Comparison of ENCODE assay signal across 2 fruit fly cellular contexts in genomic region chrX:17602466-17602865, dm6.
A peak's percentile ranks its signal among the peaks of the same experiment; 100 is the strongest.
TF ChIP-seq lines count a peak whose summit lies in the region.

No protein-coding gene starts in this region.

- TF ChIP-seq CTCF in whole organism, embryonic (GFP tag; optimal IDR thresholded peaks at IDR 0.05; lab: Kevin White, UChicago), result no peak

TF ChIP-seq in whole organism, embryonic, 481 proteins besides CTCF, POLR2A, EP300 and RAD21:
- peak; percentile 22 for TF ChIP-seq Med (GFP tag; lab: Kevin White, UChicago)
- no peak for TF ChIP-seq ase (GFP tag; IDR thresholded peaks at IDR 0.05; lab: Robert Waterston, UW)
- peak; percentile 37 for TF ChIP-seq Ets65A (GFP tag; lab: Kevin White, UChicago)

TF ChIP-seq in whole organism, prepupa, 60 proteins besides CTCF, POLR2A, EP300 and RAD21:
- TF ChIP-seq CG8119 (GFP tag; IDR thresholded peaks at IDR 0.05; lab: Robert Waterston, UW), result no peak
- peak; percentile 40 for TF ChIP-seq Eip78C (GFP tag; lab: Kevin White, UChicago)
- TF ChIP-seq dsx (GFP tag; optimal IDR thresholded peaks at IDR 0.05; lab: Kevin White, UChicago; ENCODE audit: poor library complexity, severe bottlenecking), result peak; percentile 16
- TF ChIP-seq svp (GFP tag; lab: Kevin White, UChicago), result peak; percentile 99
